Fruit fly (Drosophila melanogaster) whole organism, wandering third instar larva: ENCODE results near the gene ems.

Source experiments
- CG32264 ChIP-seq: fragments of 200-800 bp; sonication (Bioruptor generic); optimal IDR thresholded peaks from 2 replicates; lab custom pipeline; 2016; ENCODE audit warnings: missing biosample characterization, missing genetic modification characterization
- Dfd ChIP-seq: fragments of >200 bp; optimal IDR thresholded peaks from 2 replicates; lab custom pipeline; 2017; ENCODE audit warnings: missing biosample characterization, missing genetic modification characterization
- Dif ChIP-seq: fragments of 200-275, 200-300 bp; sonication (Bioruptor generic); optimal IDR thresholded peaks from 2 replicates; lab custom pipeline; 2018; ENCODE audit warnings: missing biosample characterization, missing genetic modification characterization; ENCODE audit not compliant: partially characterized antibody
- HLH106 ChIP-seq: fragments of 200-800 bp; optimal IDR thresholded peaks from 3 replicates; lab custom pipeline; 2019; ENCODE audit warnings: missing biosample characterization, mild to moderate bottlenecking, missing genetic modification characterization, moderate library complexity
- Jra ChIP-seq: sonication (Bioruptor generic); optimal IDR thresholded peaks from 2 replicates; lab custom pipeline; 2016; ENCODE audit warnings: missing biosample characterization, missing genetic modification characterization
- Myc ChIP-seq: fragments of >200 bp; optimal IDR thresholded peaks from 2 replicates; lab custom pipeline; 2017
- OdsH ChIP-seq: fragments of 200-800 bp; sonication (Bioruptor generic); optimal IDR thresholded peaks from 2 replicates; lab custom pipeline; 2016; ENCODE audit warnings: missing biosample characterization, mild to moderate bottlenecking, missing genetic modification characterization
- Rel ChIP-seq, 2 experiments: fragments of 200-800 bp; sonication (Bioruptor generic) in 1 of 2; optimal IDR thresholded peaks; 2 replicates in 1 of 2; 3 replicates in 1 of 2; lab custom pipeline; 2016 to 2019; ENCODE audit warnings: mild to moderate bottlenecking in 2 of 2, missing biosample characterization in 2 of 2, missing genetic modification characterization in 2 of 2, moderate library complexity in 1 of 2
- Vsx2 ChIP-seq: fragments of 200-300, 225-300 bp; sonication (Bioruptor generic); optimal IDR thresholded peaks from 2 replicates; lab custom pipeline; 2018; ENCODE audit warnings: missing biosample characterization, missing genetic modification characterization; ENCODE audit not compliant: partially characterized antibody
- foxo ChIP-seq, 2 experiments: fragments of 200-800 bp; sonication (Bioruptor generic); optimal IDR thresholded peaks; 2 replicates in 1 of 2; 3 replicates in 1 of 2; lab custom pipeline; 2016 to 2017; ENCODE audit warnings: missing biosample characterization in 2 of 2, missing genetic modification characterization in 2 of 2
- fru ChIP-seq: fragments of 200-800 bp; sonication (Bioruptor generic); optimal IDR thresholded peaks from 3 replicates; lab custom pipeline; 2016; ENCODE audit warnings: missing biosample characterization, mild to moderate bottlenecking, missing genetic modification characterization
- psq ChIP-seq: fragments of 200-800 bp; sonication (Bioruptor generic); optimal IDR thresholded peaks from 3 replicates; lab custom pipeline; 2017; ENCODE audit warnings: missing biosample characterization, mild to moderate bottlenecking, missing genetic modification characterization, moderate library complexity
- usp ChIP-seq: fragments of >200 bp; optimal IDR thresholded peaks from 2 replicates; lab custom pipeline; 2017; ENCODE audit warnings: missing biosample characterization, missing genetic modification characterization
- woc ChIP-seq: sonication (Bioruptor generic); optimal IDR thresholded peaks from 2 replicates; lab custom pipeline; 2016; ENCODE audit warnings: missing biosample characterization, mild to moderate bottlenecking, missing genetic modification characterization

- no peak for TF ChIP-seq usp (GFP tag; lab: Kevin White, UChicago)
- TF ChIP-seq Jra (GFP tag; lab: Kevin White, UChicago): no peak
- no peak for TF ChIP-seq OdsH (GFP tag; lab: Kevin White, UChicago)
- no peak for TF ChIP-seq psq (GFP tag; lab: Kevin White, UChicago)
- TF ChIP-seq Vsx2: no peak
- no peak for TF ChIP-seq HLH106 (tag; lab: Kevin White, UChicago)
- no peak for TF ChIP-seq CG32264 (GFP tag; lab: Kevin White, UChicago)
- TF ChIP-seq foxo (GFP tag; optimal IDR thresholded peaks at IDR 0.05; lab: Kevin White, UChicago): no peak
- TF ChIP-seq fru (GFP tag; lab: Kevin White, UChicago): no peak
- TF ChIP-seq woc: no peak
- no peak for TF ChIP-seq Myc
- TF ChIP-seq Dif (GFP tag; lab: Kevin White, UChicago): no peak
- TF ChIP-seq Dfd (GFP tag; lab: Kevin White, UChicago): no peak
- TF ChIP-seq Rel (GFP tag; optimal IDR thresholded peaks at IDR 0.05; lab: Kevin White, UChicago): no peak
- TF ChIP-seq Rel (tag; optimal IDR thresholded peaks at IDR 0.05; lab: Kevin White, UChicago): no peak
Measured at dm6 chr3R:13855354-13855753, 46.3 kb upstream of the ems start, which contains the start of gene CG14362.
